Fruit fly (Drosophila melanogaster): ENCODE measurements around the gene CG11248.

The CG11248 gene

dm6 chr3L:21731104-21731600 lies 51.3 kb downstream of the CG11248 start, which contains the start of gene CG14569:
Gene CG14569, minus strand, starts transcription at chr3L:21731550.
- TF ChIP-seq CG1620 (GFP tag; optimal IDR thresholded peaks at IDR 0.05), result no peak
- TF ChIP-seq tj (GFP tag; optimal IDR thresholded peaks at IDR 0.05), result no peak
- no peak for TF ChIP-seq CG7101 (tag; optimal IDR thresholded peaks at IDR 0.05)
- no peak for TF ChIP-seq CG14711 (tag; optimal IDR thresholded peaks at IDR 0.05)
- no peak for TF ChIP-seq cic (GFP tag; optimal IDR thresholded peaks at IDR 0.05)
- no peak for TF ChIP-seq CG11617 (GFP tag; optimal IDR thresholded peaks at IDR 0.05)
- no peak for TF ChIP-seq kay (GFP tag; ENCODE audit: borderline replicate concordance)
- TF ChIP-seq bab1 (GFP tag; optimal IDR thresholded peaks at IDR 0.05), result no peak
- no peak for TF ChIP-seq Mnt (GFP tag; optimal IDR thresholded peaks at IDR 0.05)
- TF ChIP-seq ovo (GFP tag; optimal IDR thresholded peaks at IDR 0.05), result no peak
- no peak for TF ChIP-seq toe (GFP tag; optimal IDR thresholded peaks at IDR 0.05)
- no peak for TF ChIP-seq Hr96 (GFP tag; optimal IDR thresholded peaks at IDR 0.05)
- no peak for TF ChIP-seq Clk (GFP tag; optimal IDR thresholded peaks at IDR 0.05)

All from whole organism, adult.